Fruit fly (Drosophila melanogaster) whole organism, embryonic: ENCODE results near the gene Tps1.

Experiments used
- CG10979 ChIP-seq: fragments of 200-800 bp; sonication (Bioruptor generic); optimal IDR thresholded peaks from 2 replicates; lab custom pipeline; 2018; ENCODE audit warnings: missing biosample characterization, mild to moderate bottlenecking, missing genetic modification characterization, moderate library complexity
- CG15601 ChIP-seq: fragments of 200-800 bp; sonication (Bioruptor generic); optimal IDR thresholded peaks from 3 replicates; lab custom pipeline; 2019; ENCODE audit warnings: missing biosample characterization, mild to moderate bottlenecking, missing genetic modification characterization, moderate library complexity
- CG18764 ChIP-seq: fragments of 200-800 bp; sonication (Bioruptor generic); optimal IDR thresholded peaks from 3 replicates; lab custom pipeline; 2016; ENCODE audit warnings: missing biosample characterization, missing genetic modification characterization
- CG8478 ChIP-seq: fragments of >200 bp; optimal IDR thresholded peaks from 2 replicates; lab custom pipeline; 2018
- Gug ChIP-seq: fragments of 200-800 bp; sonication (Bioruptor generic); IDR thresholded peaks from 4 replicates; pipeline ENCODE4 v1.3.6; 2022; ENCODE audit warnings: missing biosample characterization, missing genetic modification characterization
- dati ChIP-seq: fragments of 200-800 bp; sonication (Bioruptor generic); IDR thresholded peaks from 2 replicates; pipeline ENCODE4 v1.3.6; 2022; ENCODE audit warnings: missing biosample characterization, missing genetic modification characterization
- ems ChIP-seq: fragments of 200-800 bp; sonication (Bioruptor generic); optimal IDR thresholded peaks from 3 replicates; lab custom pipeline; 2016; ENCODE audit warnings: missing biosample characterization, missing genetic modification characterization
- pita ChIP-seq: fragments of 200-800 bp; sonication (Bioruptor generic); optimal IDR thresholded peaks from 2 replicates; lab custom pipeline; 2017; ENCODE audit warnings: missing biosample characterization, mild to moderate bottlenecking, missing genetic modification characterization

DNA sequence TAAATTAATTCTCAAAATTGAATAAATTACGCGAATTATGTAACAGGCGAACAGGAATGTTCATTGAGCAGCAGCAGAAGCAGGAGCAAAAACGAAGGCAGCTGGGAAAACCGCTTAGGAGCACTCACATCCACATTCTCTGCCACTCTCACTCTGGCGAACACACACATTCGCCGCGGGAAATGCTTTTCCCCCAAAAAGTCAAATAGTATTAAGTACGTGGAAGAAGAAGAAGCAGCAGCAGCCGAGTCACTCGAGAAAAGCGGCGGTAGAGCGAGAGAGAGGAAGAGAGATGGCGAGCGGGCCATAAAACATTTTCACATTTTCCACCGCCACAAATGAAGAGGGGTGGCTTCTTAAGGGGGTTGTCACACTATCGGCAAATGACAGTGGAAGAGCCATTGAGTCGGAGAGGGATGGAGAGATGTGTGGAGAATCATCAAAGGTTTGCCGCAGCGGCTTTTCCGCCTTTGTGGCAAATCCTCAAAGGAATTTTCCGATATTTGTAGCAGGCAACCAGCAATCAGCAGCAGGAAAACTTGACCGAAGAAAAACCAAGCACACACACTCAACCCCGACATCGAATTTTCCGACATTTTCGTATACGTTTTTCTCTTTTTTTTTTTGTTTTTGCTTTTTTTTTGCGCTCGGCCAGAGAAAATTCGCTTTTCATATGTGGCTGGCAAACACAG lies 41.4 kb upstream of the Tps1 start:
- no peak for TF ChIP-seq CG15601
- TF ChIP-seq CG8478 (lab: Kevin White, UChicago), result no peak
- TF ChIP-seq CG10979 (tag; lab: Kevin White, UChicago), result no peak
- TF ChIP-seq ems, result no peak
- TF ChIP-seq pita, result no peak
- TF ChIP-seq Gug (GFP tag; lab: Robert Waterston, UW), result no peak
- TF ChIP-seq CG18764 (GFP tag; lab: Kevin White, UChicago), result no peak
- no peak for TF ChIP-seq dati (GFP tag; lab: Robert Waterston, UW)
